Worm (Caenorhabditis elegans): ENCODE results near the gene F43C11.8.

DNA sequence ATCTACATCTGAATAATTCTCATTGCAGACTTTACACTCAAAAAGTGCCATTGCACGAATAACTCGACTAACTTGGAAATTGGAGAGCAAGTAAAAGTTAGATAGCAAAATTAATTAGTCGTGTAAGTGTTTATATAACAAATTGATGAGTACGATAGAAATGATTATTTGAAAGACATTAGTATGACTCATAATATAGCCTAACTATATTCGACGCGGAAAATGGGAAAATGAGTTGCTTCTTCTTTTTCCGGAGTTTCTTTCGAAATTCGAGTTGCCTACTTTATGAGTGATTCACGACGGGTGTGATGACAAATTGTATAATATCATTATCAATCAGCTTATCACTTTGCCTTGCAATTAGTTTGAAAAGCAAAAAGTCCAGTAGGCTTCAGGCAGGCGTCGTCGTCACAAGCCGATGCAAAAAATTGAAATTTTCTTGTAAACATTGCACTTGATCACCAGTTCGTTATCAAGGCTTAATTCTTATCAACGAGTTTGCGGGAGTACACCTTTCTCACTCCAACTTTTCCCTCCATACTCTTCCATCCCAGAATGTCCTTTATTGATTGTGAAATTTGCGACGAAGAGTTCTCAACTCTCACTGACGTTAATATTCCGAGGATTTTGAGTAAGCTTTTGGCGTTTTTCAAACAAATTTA lies 9.3 kb upstream of the F43C11.8 start, which contains the start of the genes ZK1240.6 and ZK1240.2:
- TF ChIP-seq pha-4 (tag; optimal IDR thresholded peaks at IDR 0.05) (no peak), tbx-8 (GFP tag; optimal IDR thresholded peaks at IDR 0.05) (no peak), lsy-2 (tag; optimal IDR thresholded peaks at IDR 0.05) (no peak), ztf-11 (tag; optimal IDR thresholded peaks at IDR 0.05) (no peak), lin-13 (tag; optimal IDR thresholded peaks at IDR 0.05) (no peak), nhr-237 (tag; optimal IDR thresholded peaks at IDR 0.05) (no peak), ces-1 (GFP tag; optimal IDR thresholded peaks at IDR 0.05) (no peak), unc-120 (tag; optimal IDR thresholded peaks at IDR 0.05; ENCODE audit: poor library complexity, severe bottlenecking) (no peak)

All from whole organism, mixed stage, embryonic.